Fruit fly (Drosophila melanogaster) whole organism, embryonic: ENCODE results near the gene Ndae1.

ENCODE experiments used
- Ada2b ChIP-seq: fragments of 200-800 bp; sonication (Bioruptor generic); IDR thresholded peaks from 2 replicates; pipeline ENCODE4 v1.3.6; 2022; ENCODE audit warnings: missing biosample characterization, missing genetic modification characterization
- CG1024 ChIP-seq: fragments of 200-800 bp; sonication (Bioruptor generic); IDR thresholded peaks from 2 replicates; pipeline ENCODE4 v1.3.6; 2022; ENCODE audit warnings: missing biosample characterization, missing genetic modification characterization
- CG12155 ChIP-seq: fragments of 200-800 bp; sonication (Bioruptor generic); optimal IDR thresholded peaks from 3 replicates; lab custom pipeline; 2016; ENCODE audit warnings: missing biosample characterization, missing genetic modification characterization
- CG12769 ChIP-seq: fragments of 200-800 bp; sonication (Bioruptor generic); optimal IDR thresholded peaks from 2 replicates; lab custom pipeline; 2019; ENCODE audit warnings: missing biosample characterization, mild to moderate bottlenecking, missing genetic modification characterization, moderate library complexity
- CG13123 ChIP-seq: fragments of 200-800 bp; sonication (Bioruptor generic); optimal IDR thresholded peaks from 2 replicates; lab custom pipeline; 2016; ENCODE audit warnings: missing biosample characterization, missing genetic modification characterization
- CG13424 ChIP-seq: fragments of 200-800 bp; sonication (Bioruptor generic); optimal IDR thresholded peaks from 2 replicates; lab custom pipeline; 2019; ENCODE audit warnings: missing biosample characterization, mild to moderate bottlenecking, missing genetic modification characterization, moderate library complexity
- CG14710 ChIP-seq: fragments of 200-800 bp; sonication (Bioruptor generic); optimal IDR thresholded peaks from 3 replicates; lab custom pipeline; 2019; ENCODE audit warnings: missing biosample characterization, mild to moderate bottlenecking, missing genetic modification characterization, moderate library complexity
- CG1602 ChIP-seq: fragments of 200-800 bp; sonication (Bioruptor generic); optimal IDR thresholded peaks from 3 replicates; lab custom pipeline; 2016; ENCODE audit warnings: missing biosample characterization, missing genetic modification characterization
- CG1647 ChIP-seq: fragments of 200-800 bp; sonication (Bioruptor generic); optimal IDR thresholded peaks from 3 replicates; lab custom pipeline; 2016; ENCODE audit warnings: missing biosample characterization, missing genetic modification characterization
- CG16779 ChIP-seq: fragments of 200-800 bp; sonication (Bioruptor generic); IDR thresholded peaks from 2 replicates; pipeline ENCODE4 v1.3.6; 2022; ENCODE audit warnings: missing biosample characterization, missing genetic modification characterization
- CG17359 ChIP-seq: fragments of 200-800 bp; sonication (Bioruptor generic); optimal IDR thresholded peaks from 3 replicates; lab custom pipeline; 2018; ENCODE audit warnings: missing biosample characterization, mild to moderate bottlenecking, missing genetic modification characterization, moderate library complexity
- CG1792 ChIP-seq: fragments of 200-800 bp; sonication (Bioruptor generic); optimal IDR thresholded peaks from 2 replicates; lab custom pipeline; 2016; ENCODE audit warnings: missing biosample characterization, missing genetic modification characterization
- CG31441 ChIP-seq: fragments of 200-800 bp; sonication (Bioruptor generic); IDR thresholded peaks from 2 replicates; pipeline ENCODE4 v1.3.6; 2022; ENCODE audit warnings: missing biosample characterization, missing genetic modification characterization
- CG32532 ChIP-seq: fragments of 200-800 bp; sonication (Bioruptor generic); IDR thresholded peaks from 2 replicates; pipeline ENCODE4 v1.3.6; 2022; ENCODE audit warnings: missing biosample characterization, missing genetic modification characterization
- CG32772 ChIP-seq: fragments of 200-800 bp; sonication (Bioruptor generic); IDR thresholded peaks from 2 replicates; pipeline ENCODE4 v1.3.6; 2022; ENCODE audit warnings: missing biosample characterization, missing genetic modification characterization
- CG3281 ChIP-seq: fragments of 200-800 bp; sonication (Bioruptor generic); optimal IDR thresholded peaks from 3 replicates; lab custom pipeline; 2017; ENCODE audit warnings: missing biosample characterization, mild to moderate bottlenecking, missing genetic modification characterization
- CG33557 ChIP-seq: fragments of 200-800 bp; sonication (Bioruptor generic); optimal IDR thresholded peaks from 2 replicates; lab custom pipeline; 2019; ENCODE audit warnings: missing biosample characterization, mild to moderate bottlenecking, missing genetic modification characterization, moderate library complexity
- CG7271 ChIP-seq: fragments of 200-800 bp; sonication (Bioruptor generic); optimal IDR thresholded peaks from 2 replicates; lab custom pipeline; 2018; ENCODE audit warnings: missing biosample characterization, mild to moderate bottlenecking, missing genetic modification characterization, moderate library complexity
- CG8388 ChIP-seq: fragments of 200-800 bp; sonication (Bioruptor generic); optimal IDR thresholded peaks from 2 replicates; lab custom pipeline; 2019; ENCODE audit warnings: missing biosample characterization, mild to moderate bottlenecking, missing genetic modification characterization, moderate library complexity
- CG9215 ChIP-seq: fragments of 200-800 bp; sonication (Bioruptor generic); IDR thresholded peaks from 2 replicates; pipeline ENCODE4 v1.3.6; 2022; ENCODE audit warnings: missing biosample characterization, missing genetic modification characterization
- D ChIP-seq, 2 experiments: fragments of 200-800 bp in 1 of 2; fragments of >200 bp in 1 of 2; sonication (Bioruptor generic) in 1 of 2; optimal IDR thresholded peaks; 2 replicates in 1 of 2; 3 replicates in 1 of 2; lab custom pipeline; 2017; ENCODE audit warnings: mild to moderate bottlenecking in 1 of 2, missing biosample characterization in 1 of 2, missing genetic modification characterization in 1 of 2, missing genetic modification reagents in 1 of 2
- Dbx ChIP-seq: fragments of 200-800 bp; sonication (Bioruptor generic); IDR thresholded peaks from 3 replicates; pipeline ENCODE4 v1.3.6; 2022; ENCODE audit warnings: missing biosample characterization, missing genetic modification characterization
- HLH3B ChIP-seq: fragments of 200-800 bp; sonication (Bioruptor generic); IDR thresholded peaks from 2 replicates; pipeline ENCODE4 v1.3.6; 2022; ENCODE audit warnings: missing biosample characterization, missing genetic modification characterization
- Hr39 ChIP-seq: fragments of >200 bp; optimal IDR thresholded peaks from 2 replicates; lab custom pipeline; 2017
- Hr51 ChIP-seq, 2 experiments: fragments of 200-800 bp; sonication (Bioruptor generic); optimal IDR thresholded peaks; 2 replicates in 1 of 2; 3 replicates in 1 of 2; lab custom pipeline; 2016 to 2018; ENCODE audit warnings: missing biosample characterization in 2 of 2, missing genetic modification characterization in 2 of 2, mild to moderate bottlenecking in 1 of 2, moderate library complexity in 1 of 2
- Mad ChIP-seq: fragments of 200-800 bp; sonication (Bioruptor generic); optimal IDR thresholded peaks from 2 replicates; lab custom pipeline; 2016; ENCODE audit warnings: missing biosample characterization, missing genetic modification characterization
- Oli ChIP-seq: fragments of 200-800 bp; sonication (Bioruptor generic); optimal IDR thresholded peaks from 2 replicates; lab custom pipeline; 2018; ENCODE audit warnings: missing biosample characterization, mild to moderate bottlenecking, missing genetic modification characterization, moderate library complexity
- Sox102F ChIP-seq: fragments of 200-800 bp; sonication (Bioruptor generic); optimal IDR thresholded peaks from 2 replicates; lab custom pipeline; 2018; ENCODE audit warnings: missing biosample characterization, mild to moderate bottlenecking, missing genetic modification characterization, moderate library complexity
- aop ChIP-seq: fragments of 200-800 bp; sonication (Bioruptor generic); IDR thresholded peaks from 2 replicates; pipeline ENCODE4 v1.3.6; 2022; ENCODE audit warnings: missing biosample characterization, missing genetic modification characterization
- ap ChIP-seq: fragments of 200-800 bp; sonication (Bioruptor generic); IDR thresholded peaks from 2 replicates; pipeline ENCODE4 v1.3.6; 2022; ENCODE audit warnings: missing biosample characterization, missing genetic modification characterization
- cato ChIP-seq: fragments of 200-800 bp; sonication (Bioruptor generic); optimal IDR thresholded peaks from 2 replicates; lab custom pipeline; 2016; ENCODE audit warnings: missing biosample characterization, missing genetic modification characterization, borderline replicate concordance
- crol ChIP-seq: fragments of 200-800 bp; sonication (Bioruptor generic); IDR thresholded peaks from 2 replicates; pipeline ENCODE4 v1.3.6; 2022; ENCODE audit warnings: missing biosample characterization, missing genetic modification characterization
- da ChIP-seq: fragments of 200-800 bp; sonication (Bioruptor generic); optimal IDR thresholded peaks from 2 replicates; lab custom pipeline; 2016; ENCODE audit warnings: missing biosample characterization, missing genetic modification characterization
- dysf ChIP-seq: fragments of 200-800 bp; sonication (Bioruptor generic); IDR thresholded peaks from 3 replicates; pipeline ENCODE4 v1.3.6; 2022; ENCODE audit warnings: missing biosample characterization, missing genetic modification characterization
- esg ChIP-seq: fragments of 200-800 bp; sonication (Bioruptor generic); conservative IDR thresholded peaks from 2 replicates; pipeline ENCODE4 v1.3.6; 2022; ENCODE audit warnings: missing biosample characterization, missing genetic modification characterization
- fd64A ChIP-seq: fragments of 200-800 bp; sonication (Bioruptor generic); optimal IDR thresholded peaks from 3 replicates; lab custom pipeline; 2018; ENCODE audit warnings: missing biosample characterization, mild to moderate bottlenecking, missing genetic modification characterization
- gce ChIP-seq: fragments of 200-800 bp; sonication (Bioruptor generic); IDR thresholded peaks from 3 replicates; pipeline ENCODE4 v1.3.6; 2022; ENCODE audit warnings: missing biosample characterization, missing genetic modification characterization
- inv ChIP-seq: fragments of 200-800 bp; sonication (Bioruptor generic); IDR thresholded peaks from 2 replicates; pipeline ENCODE4 v1.3.6; 2022; ENCODE audit warnings: missing biosample characterization, missing genetic modification characterization; ENCODE audit not compliant: partially characterized antibody
- knrl ChIP-seq: fragments of 200-800 bp; sonication (Bioruptor generic); IDR thresholded peaks from 3 replicates; pipeline ENCODE4 v1.3.6; 2022; ENCODE audit warnings: missing biosample characterization, missing genetic modification characterization; ENCODE audit not compliant: partially characterized antibody
- lab ChIP-seq: fragments of 200-800 bp; sonication (Bioruptor generic); optimal IDR thresholded peaks from 3 replicates; lab custom pipeline; 2017; ENCODE audit warnings: missing biosample characterization, missing genetic modification characterization, mild to moderate bottlenecking, moderate library complexity, missing genetic modification reagents
- mam ChIP-seq: fragments of 200-800 bp; sonication (Bioruptor generic); optimal IDR thresholded peaks from 3 replicates; lab custom pipeline; 2016; ENCODE audit warnings: missing biosample characterization, missing genetic modification characterization
- mld ChIP-seq: fragments of 200-800 bp; sonication (Bioruptor generic); IDR thresholded peaks from 3 replicates; pipeline ENCODE4 v1.3.6; 2022; ENCODE audit warnings: missing biosample characterization, missing genetic modification characterization; ENCODE audit not compliant: partially characterized antibody
- phol ChIP-seq: fragments of 200-800 bp; sonication (Bioruptor generic); optimal IDR thresholded peaks from 3 replicates; lab custom pipeline; 2018; ENCODE audit warnings: missing biosample characterization, mild to moderate bottlenecking, missing genetic modification characterization, moderate library complexity
- prd ChIP-seq, 3 experiments: fragments of >200 bp in 2 of 3; fragments of 200-800 bp in 1 of 3; sonication (Bioruptor generic) in 1 of 3; optimal IDR thresholded peaks in 2 of 3; IDR thresholded peaks in 1 of 3; 2 replicates in 2 of 3; 3 replicates in 1 of 3; pipeline versions ENCODE4 v1.3.6 to Lab custom; 2017 to 2022; ENCODE audit warnings: missing biosample characterization in 1 of 3, missing genetic modification characterization in 1 of 3
- pum ChIP-seq: fragments of 200-800 bp; sonication (Bioruptor generic); optimal IDR thresholded peaks from 2 replicates; lab custom pipeline; 2016; ENCODE audit warnings: missing biosample characterization, missing genetic modification characterization
- sisA ChIP-seq: fragments of 200-800 bp; sonication (Bioruptor generic); IDR thresholded peaks from 2 replicates; pipeline ENCODE4 v1.3.6; 2022; ENCODE audit warnings: missing biosample characterization, missing genetic modification characterization
- slp2 ChIP-seq: fragments of 200-800 bp; sonication (Bioruptor generic); optimal IDR thresholded peaks from 2 replicates; lab custom pipeline; 2016; ENCODE audit warnings: missing biosample characterization, missing genetic modification characterization
- sqz ChIP-seq: fragments of 200-800 bp; sonication (Bioruptor generic); optimal IDR thresholded peaks from 3 replicates; lab custom pipeline; 2018; ENCODE audit warnings: missing biosample characterization, mild to moderate bottlenecking, missing genetic modification characterization
- sug ChIP-seq: fragments of 200-800 bp; optimal IDR thresholded peaks from 2 replicates; lab custom pipeline; 2019; ENCODE audit warnings: missing biosample characterization, mild to moderate bottlenecking, missing genetic modification characterization, moderate library complexity
- tio ChIP-seq: fragments of 200-800 bp; sonication (Bioruptor generic); optimal IDR thresholded peaks from 2 replicates; lab custom pipeline; 2017; ENCODE audit warnings: missing biosample characterization, missing genetic modification characterization, inconsistent platforms
- unc-4 ChIP-seq: fragments of 200-800 bp; sonication (Bioruptor generic); IDR thresholded peaks from 2 replicates; pipeline ENCODE4 v1.3.6; 2022; ENCODE audit warnings: missing biosample characterization, missing genetic modification characterization; ENCODE audit not compliant: partially characterized antibody

Gene Ndae1

DNA sequence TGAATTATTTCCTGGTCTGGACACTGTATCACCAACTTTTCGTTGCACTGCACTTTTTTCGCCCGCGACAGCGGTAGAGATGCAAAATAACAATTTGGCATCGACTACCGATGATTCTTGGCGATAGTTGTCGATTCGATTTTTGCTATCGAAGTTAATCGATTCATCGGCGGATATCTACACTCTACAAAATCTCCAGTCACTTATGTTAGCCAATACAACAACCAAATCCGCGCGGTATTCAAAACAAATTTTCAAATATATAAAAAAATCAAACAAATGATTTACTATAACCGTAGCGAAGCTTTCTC lies 45.0 kb downstream of the Ndae1 start, which contains the start of gene CG4502 (continued):
- no peak for TF ChIP-seq CG32772 (GFP tag; lab: Robert Waterston, UW)
- no peak for TF ChIP-seq prd (optimal IDR thresholded peaks at IDR 0.05; lab: Kevin White, UChicago)
- TF ChIP-seq prd (GFP tag; IDR thresholded peaks at IDR 0.05; lab: Robert Waterston, UW), result no peak
- no peak for TF ChIP-seq CG17359 (tag; lab: Kevin White, UChicago)
- TF ChIP-seq dysf (GFP tag; lab: Robert Waterston, UW), result no peak
- no peak for TF ChIP-seq CG1024 (GFP tag; lab: Robert Waterston, UW)
- TF ChIP-seq inv (GFP tag; lab: Robert Waterston, UW), result peak; percentile 99
- TF ChIP-seq Mad (GFP tag; lab: Kevin White, UChicago), result no peak
- TF ChIP-seq CG13123 (GFP tag; lab: Kevin White, UChicago), result no peak
- no peak for TF ChIP-seq CG7271 (tag; lab: Kevin White, UChicago)
- no peak for TF ChIP-seq da (GFP tag; lab: Kevin White, UChicago)
- TF ChIP-seq CG32532 (GFP tag; lab: Robert Waterston, UW), result peak; percentile 67; the same call in 1 of the 2 replicates
- no peak for TF ChIP-seq CG8388 (GFP tag; lab: Kevin White, UChicago)
- peak; percentile 62 for TF ChIP-seq sug (tag; lab: Kevin White, UChicago)
- no peak for TF ChIP-seq CG1647 (GFP tag; lab: Kevin White, UChicago)
- TF ChIP-seq knrl (GFP tag; lab: Robert Waterston, UW), result peak; percentile 99
- TF ChIP-seq CG1792 (GFP tag; lab: Kevin White, UChicago), result peak; percentile 21
- no peak for TF ChIP-seq HLH3B
- TF ChIP-seq fd64A (GFP tag; lab: Kevin White, UChicago), result no peak
- no peak for TF ChIP-seq Ada2b (GFP tag; lab: Robert Waterston, UW)
- TF ChIP-seq CG12155 (GFP tag; lab: Kevin White, UChicago), result peak; percentile 37
- TF ChIP-seq CG14710 (tag; lab: Kevin White, UChicago), result peak; percentile 58
- TF ChIP-seq Oli, result no peak
- TF ChIP-seq mld, result peak; percentile 98
- no peak for TF ChIP-seq pum (GFP tag; lab: Kevin White, UChicago)
- TF ChIP-seq CG16779, result no peak
- no peak for TF ChIP-seq sisA (GFP tag; lab: Robert Waterston, UW)
- TF ChIP-seq CG1602 (GFP tag; lab: Kevin White, UChicago), result no peak
- no peak for TF ChIP-seq CG3281
- no peak for TF ChIP-seq CG33557 (GFP tag; lab: Kevin White, UChicago)
- TF ChIP-seq Sox102F (GFP tag; lab: Kevin White, UChicago), result no peak
- TF ChIP-seq slp2, result peak; percentile 27
- peak; percentile 37 for TF ChIP-seq phol
- TF ChIP-seq sqz (GFP tag; lab: Kevin White, UChicago), result peak; percentile 19
- TF ChIP-seq Hr51 (GFP tag; optimal IDR thresholded peaks at IDR 0.05; lab: Kevin White, UChicago), result no peak
- TF ChIP-seq D (optimal IDR thresholded peaks at IDR 0.05; lab: Kevin White, UChicago), result no peak
- TF ChIP-seq D (GFP tag; optimal IDR thresholded peaks at IDR 0.05; lab: Kevin White, UChicago), result no peak
- TF ChIP-seq CG12769 (tag; lab: Kevin White, UChicago), result peak; percentile 52
- TF ChIP-seq tio, result no peak
- TF ChIP-seq mam, result peak; percentile 63
- TF ChIP-seq unc-4 (GFP tag; lab: Robert Waterston, UW), result peak; percentile 99
- peak; percentile 20 for TF ChIP-seq CG13424
- no peak for TF ChIP-seq Hr39 (lab: Kevin White, UChicago)
- no peak for TF ChIP-seq aop (GFP tag; lab: Robert Waterston, UW)
- TF ChIP-seq cato, result no peak
- no peak for TF ChIP-seq crol (GFP tag; lab: Robert Waterston, UW)
- no peak for TF ChIP-seq gce (GFP tag; lab: Robert Waterston, UW)
- TF ChIP-seq Dbx (GFP tag; lab: Robert Waterston, UW), result peak; percentile 75
- TF ChIP-seq esg, result no peak
- no peak for TF ChIP-seq CG9215 (GFP tag; lab: Robert Waterston, UW)
- TF ChIP-seq ap, result no peak
- TF ChIP-seq CG31441 (GFP tag; lab: Robert Waterston, UW), result no peak
- no peak for TF ChIP-seq lab (GFP tag; lab: Kevin White, UChicago)
